Worm (Caenorhabditis elegans) whole organism, L4 larva: Measurements from ENCODE around the gene eak-3.

Experiments used
- F49E8.2 ChIP-seq: sonication (generic microtip); optimal IDR thresholded peaks from 2 replicates; lab custom pipeline; 2016; ENCODE audit warnings: missing compliant biosample characterization, mild to moderate bottlenecking, missing genetic modification characterization, borderline replicate concordance
- ZK337.2 ChIP-seq: fragments of 200-800 bp; sonication (Bioruptor generic); IDR thresholded peaks from 2 replicates; pipeline ENCODE4 v1.3.6; 2022; ENCODE audit warnings: missing genetic modification reagents, missing genetic modification characterization, missing compliant biosample characterization
- ZK546.5 ChIP-seq, 2 experiments: sonication (generic microtip); optimal IDR thresholded peaks; 2 replicates each; lab custom pipeline; 2017; ENCODE audit warnings: missing biosample characterization in 2 of 2, missing genetic modification characterization in 2 of 2
- aha-1 ChIP-seq: fragments of 150-350 bp; peaks from one replicate; lab custom pipeline; 2014; ENCODE audit warnings: missing biosample characterization, missing genetic modification characterization
- aly-2 ChIP-seq: sonication (generic microtip); optimal IDR thresholded peaks from 2 replicates; lab custom pipeline; 2018; ENCODE audit warnings: missing biosample characterization, missing genetic modification characterization
- ama-1 ChIP-seq: fragments of 150-350 bp; optimal IDR thresholded peaks from 2 replicates; lab custom pipeline; 2014; ENCODE audit warnings: inconsistent platforms, mixed read lengths
- attf-4 ChIP-seq: sonication (generic microtip); optimal IDR thresholded peaks from 3 replicates; lab custom pipeline; 2017; ENCODE audit warnings: missing biosample characterization, missing genetic modification characterization
- ceh-20 ChIP-seq: fragments of 200-800 bp; sonication (Bioruptor generic); IDR thresholded peaks from 2 replicates; pipeline ENCODE4 v1.3.6; 2022; ENCODE audit warnings: missing genetic modification reagents, missing genetic modification characterization, missing compliant biosample characterization
- ceh-28 ChIP-seq: fragments of 150-350 bp; optimal IDR thresholded peaks from 2 replicates; lab custom pipeline; 2014; ENCODE audit warnings: missing biosample characterization, missing genetic modification reagents, missing genetic modification characterization
- ceh-32 ChIP-seq: sonication (generic microtip); optimal IDR thresholded peaks from 2 replicates; lab custom pipeline; 2016; ENCODE audit warnings: mild to moderate bottlenecking, missing genetic modification characterization, missing compliant biosample characterization; ENCODE audit not compliant: poor library complexity
- cey-2 ChIP-seq: sonication (generic microtip); optimal IDR thresholded peaks from 3 replicates; lab custom pipeline; 2017; ENCODE audit warnings: missing genetic modification characterization, mild to moderate bottlenecking, missing compliant biosample characterization, antibody characterized with exemption, borderline replicate concordance; ENCODE audit not compliant: insufficient read depth
- daf-16 ChIP-seq, 3 experiments: sonication (generic microtip); optimal IDR thresholded peaks; 2 replicates each; lab custom pipeline; 2016 to 2017; ENCODE audit warnings: missing genetic modification characterization in 3 of 3, missing genetic modification reagents in 3 of 3, mild to moderate bottlenecking in 2 of 3, missing compliant biosample characterization in 2 of 3, missing biosample characterization in 1 of 3, moderate library complexity in 1 of 3
- dmd-9 ChIP-seq: fragments of 200-800 bp; sonication (Bioruptor generic); IDR thresholded peaks from 2 replicates; pipeline ENCODE4 v1.3.6; 2022; ENCODE audit warnings: missing genetic modification reagents, missing genetic modification characterization, missing compliant biosample characterization
- duxl-1 ChIP-seq: sonication (generic microtip); optimal IDR thresholded peaks from 2 replicates; lab custom pipeline; 2016; ENCODE audit warnings: mild to moderate bottlenecking, missing genetic modification characterization, moderate library complexity, missing compliant biosample characterization; ENCODE audit not compliant: poor library complexity
- fkh-10 ChIP-seq: fragments of 150-350 bp; optimal IDR thresholded peaks from 2 replicates; lab custom pipeline; 2014; ENCODE audit warnings: missing biosample characterization, missing genetic modification reagents, missing genetic modification characterization
- fos-1 ChIP-seq: fragments of 150-350 bp; optimal IDR thresholded peaks from 2 replicates; lab custom pipeline; 2014; ENCODE audit warnings: missing biosample characterization, missing genetic modification characterization
- gei-8 ChIP-seq: fragments of 200-800 bp; sonication (Bioruptor generic); optimal IDR thresholded peaks from 2 replicates; lab custom pipeline; 2018; ENCODE audit warnings: mild to moderate bottlenecking, missing genetic modification characterization, missing compliant biosample characterization
- jun-1 ChIP-seq: fragments of 150-350 bp; optimal IDR thresholded peaks from 2 replicates; lab custom pipeline; 2014; ENCODE audit warnings: missing biosample characterization, missing genetic modification reagents, missing genetic modification characterization
- lim-7 ChIP-seq: fragments of 200-800 bp; sonication (Bioruptor generic); IDR thresholded peaks from 2 replicates; pipeline ENCODE4 v1.3.6; 2022; ENCODE audit warnings: missing genetic modification characterization, missing compliant biosample characterization
- lin-1 ChIP-seq: fragments of 200-800 bp; sonication (Bioruptor generic); IDR thresholded peaks from 2 replicates; pipeline ENCODE4 v1.3.6; 2022; ENCODE audit warnings: missing genetic modification reagents, missing genetic modification characterization, missing compliant biosample characterization
- lin-38 ChIP-seq: fragments of 200-800 bp; sonication (Bioruptor generic); IDR thresholded peaks from 2 replicates; pipeline ENCODE4 v1.3.6; 2022; ENCODE audit warnings: missing genetic modification reagents, missing genetic modification characterization, missing compliant biosample characterization
- lin-39 ChIP-seq: fragments of 150-350 bp; optimal IDR thresholded peaks from 2 replicates; lab custom pipeline; 2014; ENCODE audit warnings: missing biosample characterization, missing genetic modification reagents, missing genetic modification characterization
- mdl-1 ChIP-seq, 2 experiments: fragments of 150-350 bp in 1 of 2; sonication (generic microtip) in 1 of 2; optimal IDR thresholded peaks; 2 replicates each; lab custom pipeline; 2014 to 2017; ENCODE audit warnings: missing biosample characterization in 2 of 2, missing genetic modification characterization in 2 of 2
- mdt-29 ChIP-seq: fragments of 200-800 bp; sonication (Bioruptor generic); IDR thresholded peaks from 2 replicates; pipeline ENCODE4 v1.3.6; 2022; ENCODE audit warnings: missing genetic modification reagents, missing genetic modification characterization, missing compliant biosample characterization
- mep-1 ChIP-seq: fragments of 150-350 bp; sonication (generic microtip); optimal IDR thresholded peaks from 3 replicates; lab custom pipeline; 2014; ENCODE audit warnings: missing biosample characterization, missing genetic modification characterization
- mes-2 ChIP-seq: sonication (generic microtip); optimal IDR thresholded peaks from 2 replicates; lab custom pipeline; 2016; ENCODE audit warnings: missing genotype, mild to moderate bottlenecking, missing genetic modification characterization, missing compliant biosample characterization; ENCODE audit not compliant: poor library complexity, severe bottlenecking
- mxl-3 ChIP-seq: fragments of 200-800 bp; sonication (Bioruptor generic); optimal IDR thresholded peaks from 2 replicates; lab custom pipeline; 2018; ENCODE audit warnings: mild to moderate bottlenecking, missing genetic modification characterization, missing compliant biosample characterization
- nhr-10 ChIP-seq: fragments of 150-350 bp; optimal IDR thresholded peaks from 2 replicates; lab custom pipeline; 2014; ENCODE audit warnings: missing biosample characterization, missing genetic modification characterization
- nhr-102 ChIP-seq: sonication (generic microtip); optimal IDR thresholded peaks from 2 replicates; lab custom pipeline; 2016; ENCODE audit warnings: mild to moderate bottlenecking, missing genetic modification characterization, moderate library complexity, missing compliant biosample characterization
- nhr-237 ChIP-seq: sonication (generic microtip); optimal IDR thresholded peaks from 2 replicates; lab custom pipeline; 2017; ENCODE audit warnings: missing biosample characterization, missing genetic modification characterization
- nhr-25 ChIP-seq: sonication (generic microtip); optimal IDR thresholded peaks from 2 replicates; lab custom pipeline; 2017; ENCODE audit warnings: missing genetic modification characterization, mild to moderate bottlenecking, missing compliant biosample characterization, antibody characterized with exemption, moderate library complexity, borderline replicate concordance; ENCODE audit not compliant: insufficient read depth
- nhr-41 ChIP-seq: fragments of 200-800 bp; sonication (Bioruptor generic); IDR thresholded peaks from 2 replicates; pipeline ENCODE4 v1.3.6; 2022; ENCODE audit warnings: missing genetic modification reagents, missing genetic modification characterization, missing compliant biosample characterization
- nhr-6 ChIP-seq: fragments of 150-350 bp; optimal IDR thresholded peaks from 2 replicates; lab custom pipeline; 2014; ENCODE audit warnings: missing biosample characterization, missing genetic modification characterization
- nhr-77 ChIP-seq: fragments of 150-350 bp; optimal IDR thresholded peaks from 2 replicates; lab custom pipeline; 2014; ENCODE audit warnings: missing biosample characterization, missing genetic modification characterization
- php-3 ChIP-seq: fragments of 200-800 bp; sonication (Bioruptor generic); IDR thresholded peaks from 2 replicates; pipeline ENCODE4 v1.3.6; 2022; ENCODE audit warnings: missing genetic modification reagents, missing genetic modification characterization, missing compliant biosample characterization
- pqm-1 ChIP-seq: sonication (generic microtip); optimal IDR thresholded peaks from 2 replicates; lab custom pipeline; 2017; ENCODE audit warnings: missing biosample characterization, missing genetic modification characterization
- rbr-2 ChIP-seq: sonication (generic microtip); optimal IDR thresholded peaks from 2 replicates; lab custom pipeline; 2016; ENCODE audit warnings: missing genotype, missing genetic modification characterization, missing compliant biosample characterization
- tag-97 ChIP-seq: fragments of 200-800 bp; sonication (Bioruptor generic); IDR thresholded peaks from 2 replicates; pipeline ENCODE4 v1.3.6; 2022; ENCODE audit warnings: missing genetic modification characterization, missing compliant biosample characterization
- tra-1 ChIP-seq: fragments of 200-800 bp; sonication (Bioruptor generic); IDR thresholded peaks from 2 replicates; pipeline ENCODE4 v1.3.6; 2022; ENCODE audit warnings: missing genetic modification reagents, missing genetic modification characterization, missing compliant biosample characterization
- unc-130 ChIP-seq: sonication (generic microtip); optimal IDR thresholded peaks from 2 replicates; lab custom pipeline; 2016; ENCODE audit warnings: missing genetic modification reagents, missing genetic modification characterization, missing compliant biosample characterization
- zfp-2 ChIP-seq: sonication (generic microtip); optimal IDR thresholded peaks from 2 replicates; lab custom pipeline; 2016; ENCODE audit warnings: mild to moderate bottlenecking, missing genetic modification characterization, missing compliant biosample characterization
- zfp-3 ChIP-seq: fragments of 200-800 bp; sonication (Bioruptor generic); conservative IDR thresholded peaks from 2 replicates; pipeline ENCODE4 v1.3.6; 2022; ENCODE audit warnings: missing genetic modification reagents, missing genetic modification characterization, missing compliant biosample characterization
- ztf-7 ChIP-seq: fragments of 150-350 bp; optimal IDR thresholded peaks from 2 replicates; lab custom pipeline; 2014; ENCODE audit warnings: missing biosample characterization, missing genetic modification characterization

The eak-3 gene

DNA sequence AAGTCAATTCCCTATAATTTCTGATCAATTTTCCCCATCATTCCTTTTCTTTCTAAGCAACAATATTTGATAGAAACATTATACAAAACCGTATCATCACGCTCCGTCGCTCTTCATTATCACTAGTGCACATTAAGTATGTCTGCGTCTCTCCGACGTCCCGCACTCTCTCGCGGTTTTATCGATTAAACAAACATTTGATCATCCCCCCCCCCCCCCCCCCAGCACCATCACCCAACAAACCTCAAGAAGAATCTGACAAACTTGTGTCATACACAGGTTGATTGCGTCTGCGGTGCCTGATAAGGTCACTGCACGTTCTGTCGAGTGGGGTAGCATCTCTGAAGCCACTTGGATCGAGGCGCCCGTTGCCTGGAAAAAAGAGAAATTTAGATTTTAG lies 43.7 kb upstream of the eak-3 start (continued):
- no peak for TF ChIP-seq mdl-1 (tag; optimal IDR thresholded peaks at IDR 0.05; lab: Kevin White, UChicago)
- TF ChIP-seq nhr-25 (tag; lab: Kevin White, UChicago) = no peak
- no peak for TF ChIP-seq ceh-32 (tag; lab: Kevin White, UChicago)
- TF ChIP-seq nhr-41 = no peak
- TF ChIP-seq aly-2 = no peak
- TF ChIP-seq nhr-10 (tag; lab: Kevin White, UChicago) = no peak
- TF ChIP-seq ceh-20 = no peak
- no peak for TF ChIP-seq zfp-2
- TF ChIP-seq ama-1 = no peak
- peak; percentile 61 for TF ChIP-seq mxl-3 (GFP tag; lab: Kevin White, UChicago)
- TF ChIP-seq dmd-9 (GFP tag; lab: Robert Waterston, UW) = no peak
- no peak for TF ChIP-seq mdt-29 (GFP tag; lab: Robert Waterston, UW)
- TF ChIP-seq cey-2 (tag; lab: Kevin White, UChicago) = no peak
- no peak for TF ChIP-seq rbr-2
- TF ChIP-seq attf-4 (tag; lab: Kevin White, UChicago) = no peak
- no peak for TF ChIP-seq zfp-3
- TF ChIP-seq lin-1 = no peak
- TF ChIP-seq nhr-102 (tag; lab: Kevin White, UChicago) = no peak
- no peak for TF ChIP-seq ZK546.5 (tag; optimal IDR thresholded peaks at IDR 0.05; lab: Kevin White, UChicago)
- TF ChIP-seq unc-130 = no peak
- TF ChIP-seq fkh-10 (GFP tag; lab: Kevin White, UChicago) = no peak
- no peak for TF ChIP-seq nhr-237 (tag; lab: Kevin White, UChicago)
- no peak for TF ChIP-seq gei-8 (GFP tag; lab: Kevin White, UChicago)
- no peak for TF ChIP-seq duxl-1 (tag; lab: Kevin White, UChicago)
- 0 out of 2 replicates have a peak, but pooled peaks have one; percentile 14 for TF ChIP-seq tra-1 (GFP tag; lab: Robert Waterston, UW)
- no peak for TF ChIP-seq fos-1 (tag; lab: Kevin White, UChicago)
- TF ChIP-seq php-3 (GFP tag; lab: Robert Waterston, UW) = peak; percentile 61
- no peak for TF ChIP-seq tag-97
- TF ChIP-seq pqm-1 (tag; lab: Kevin White, UChicago) = peak; percentile 47
- no peak for TF ChIP-seq jun-1
- TF ChIP-seq ztf-7 = no peak
- TF ChIP-seq daf-16 (GFP tag; optimal IDR thresholded peaks at IDR 0.05; lab: Kevin White, UChicago) = no peak
- TF ChIP-seq daf-16 (tag; optimal IDR thresholded peaks at IDR 0.05; lab: Kevin White, UChicago) = peak; percentile 41
- no peak for TF ChIP-seq lim-7 (GFP tag; lab: Robert Waterston, UW)
- TF ChIP-seq lin-39 (tag; lab: Kevin White, UChicago) = no peak
- TF ChIP-seq F49E8.2 (tag; lab: Kevin White, UChicago) = no peak
- TF ChIP-seq mep-1 (tag; lab: Kevin White, UChicago) = no peak
- peak; percentile 24 for TF ChIP-seq nhr-77 (tag; lab: Kevin White, UChicago)
- TF ChIP-seq, all 104 proteins: peak for 12

DNA sequence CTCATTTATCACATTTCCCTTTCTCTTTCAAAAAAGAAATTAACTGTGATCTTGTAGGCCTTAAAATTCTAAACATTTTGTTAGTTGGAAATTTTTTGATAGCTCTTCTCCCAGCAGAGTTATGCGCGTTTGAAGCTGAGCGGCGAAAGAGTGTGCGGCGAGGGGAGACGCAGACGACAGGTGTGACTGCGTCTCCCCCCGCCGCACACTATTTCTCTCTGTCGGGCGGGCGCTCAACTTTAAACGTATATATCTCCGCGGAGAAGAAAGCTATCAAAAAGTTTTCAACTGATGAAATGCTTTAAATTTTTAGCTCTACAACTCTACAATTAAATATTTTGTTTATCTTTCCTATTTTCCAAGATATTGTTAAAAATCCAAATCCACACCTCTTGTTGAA lies 42.6 kb upstream of the eak-3 start:
- TF ChIP-seq mes-2 (no peak), pqm-1 (tag; lab: Kevin White, UChicago) (no peak), aha-1 (tag; lab: Kevin White, UChicago) (peak; percentile 64), ZK337.2 (GFP tag; lab: Robert Waterston, UW) (no peak), ceh-28 (tag; lab: Kevin White, UChicago) (no peak), lin-38 (GFP tag; lab: Robert Waterston, UW) (peak; percentile 13), nhr-6 (no peak)
